Worm (Caenorhabditis elegans): Measurements from ENCODE around the gene sut-2.

ce11 chrV:4527934-4528333 is 41.9 kb downstream of the sut-2 start:
- TF ChIP-seq snpc-4 (tag; optimal IDR thresholded peaks at IDR 0.05) (no peak), nhr-77 (tag; optimal IDR thresholded peaks at IDR 0.05) (no peak), fkh-2 (tag; optimal IDR thresholded peaks at IDR 0.05) (no peak), skn-1 (tag; optimal IDR thresholded peaks at IDR 0.05) (no peak), unc-62 (GFP tag; optimal IDR thresholded peaks at IDR 0.05) (no peak), fos-1 (tag; optimal IDR thresholded peaks at IDR 0.05) (no peak), nhr-67 (tag; optimal IDR thresholded peaks at IDR 0.05) (no peak)

Measured in whole organism, L3 larva.